Fruit fly (Drosophila melanogaster): ENCODE measurements around the gene CG7606.

Gene CG7606

DNA sequence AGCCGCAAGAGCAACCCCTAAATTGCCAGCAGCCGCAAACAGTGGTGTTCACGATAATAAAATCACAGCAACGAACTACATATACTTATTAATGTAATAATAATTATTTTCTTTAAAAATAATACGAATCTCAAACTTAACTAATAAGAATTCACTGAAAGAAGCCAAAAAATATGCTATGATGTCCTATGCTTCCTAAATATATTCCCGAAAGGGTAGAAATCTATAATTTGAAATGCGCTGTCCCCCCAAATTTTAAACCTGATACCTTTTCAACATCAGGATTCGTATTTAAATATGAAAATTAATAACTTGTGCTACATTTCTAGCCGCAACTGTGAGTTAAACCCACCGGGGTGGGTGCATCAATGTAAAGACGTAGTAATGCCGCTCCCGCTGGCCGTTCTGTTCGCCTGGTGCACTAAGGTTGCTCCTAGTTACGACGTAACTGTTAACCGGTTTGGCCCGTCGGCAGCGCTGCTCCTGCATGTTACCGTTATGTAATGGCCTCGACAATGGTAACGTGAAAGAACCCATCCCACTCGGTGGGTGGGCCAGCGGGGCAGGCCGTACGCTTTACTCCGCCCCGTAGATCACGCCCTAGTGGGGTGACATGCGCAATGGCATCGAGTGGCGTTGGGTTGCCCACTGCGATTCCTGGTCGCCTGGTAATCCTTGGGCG lies 8.0 kb downstream of the CG7606 start (continued):
- TF ChIP-seq Hr4 (GFP tag; optimal IDR thresholded peaks at IDR 0.05) (peak; percentile 22), Gug (GFP tag; IDR thresholded peaks at IDR 0.05) (no peak), fd59A (GFP tag; optimal IDR thresholded peaks at IDR 0.05) (peak; percentile 33), cyc (GFP tag; optimal IDR thresholded peaks at IDR 0.05) (peak; percentile 12), ss (GFP tag; optimal IDR thresholded peaks at IDR 0.05) (peak; percentile 28 to 75), Sox102F (GFP tag; optimal IDR thresholded peaks at IDR 0.05) (peak; percentile 43), Sox15 (GFP tag; optimal IDR thresholded peaks at IDR 0.05) (peak; percentile 15), svp (GFP tag) (peak; percentile 45), fkh (GFP tag; optimal IDR thresholded peaks at IDR 0.05) (peak; percentile 10), OdsH (GFP tag; optimal IDR thresholded peaks at IDR 0.05) (peak; percentile 50), CG16779 (tag; optimal IDR thresholded peaks at IDR 0.05) (peak; percentile 44), Met (GFP tag; optimal IDR thresholded peaks at IDR 0.05) (peak; percentile 17), Ets96B (tag; optimal IDR thresholded peaks at IDR 0.05) (peak; percentile 66), Sox14 (GFP tag; optimal IDR thresholded peaks at IDR 0.05) (peak; percentile 12), CG8119 (GFP tag; IDR thresholded peaks at IDR 0.05) (peak; percentile 51), CG31627 (GFP tag; optimal IDR thresholded peaks at IDR 0.05) (peak; percentile 27), Blimp-1 (GFP tag; optimal IDR thresholded peaks at IDR 0.05) (peak; percentile 20), CG11294 (GFP tag; IDR thresholded peaks at IDR 0.05) (peak; percentile 24; the same call in 1 of the 2 replicates), CG8319 (GFP tag; optimal IDR thresholded peaks at IDR 0.05) (no peak), CG10669 (GFP tag; optimal IDR thresholded peaks at IDR 0.05) (peak; percentile 66), CG1621 (tag; optimal IDR thresholded peaks at IDR 0.05) (peak; percentile 22), acj6 (GFP tag; optimal IDR thresholded peaks at IDR 0.05) (peak; percentile 36), salr (GFP tag; optimal IDR thresholded peaks at IDR 0.05) (peak in 1 of 2 experiments; percentile 39), Hr38 (GFP tag; optimal IDR thresholded peaks at IDR 0.05) (no peak), eg (GFP tag; IDR thresholded peaks at IDR 0.05) (peak; percentile 45; the same call in 1 of the 3 replicates), Eip93F (GFP tag; optimal IDR thresholded peaks at IDR 0.05) (no peak), net (GFP tag; optimal IDR thresholded peaks at IDR 0.05) (peak; percentile 25), fd85E (GFP tag; optimal IDR thresholded peaks at IDR 0.05) (no peak), vri (GFP tag; optimal IDR thresholded peaks at IDR 0.05) (peak; percentile 64), Ets21C (GFP tag; optimal IDR thresholded peaks at IDR 0.05) (no peak), CG6163 (GFP tag; IDR thresholded peaks at IDR 0.05) (no peak), spab (GFP tag; optimal IDR thresholded peaks at IDR 0.05) (peak; percentile 61), Eip75B (GFP tag; optimal IDR thresholded peaks at IDR 0.05) (no peak), CG11762 (GFP tag; optimal IDR thresholded peaks at IDR 0.05; ENCODE audit: insufficient read depth) (peak; percentile 12), Lpt (GFP tag; optimal IDR thresholded peaks at IDR 0.05) (no peak), CG6808 (GFP tag; optimal IDR thresholded peaks at IDR 0.05) (peak; percentile 65)

DNA sequence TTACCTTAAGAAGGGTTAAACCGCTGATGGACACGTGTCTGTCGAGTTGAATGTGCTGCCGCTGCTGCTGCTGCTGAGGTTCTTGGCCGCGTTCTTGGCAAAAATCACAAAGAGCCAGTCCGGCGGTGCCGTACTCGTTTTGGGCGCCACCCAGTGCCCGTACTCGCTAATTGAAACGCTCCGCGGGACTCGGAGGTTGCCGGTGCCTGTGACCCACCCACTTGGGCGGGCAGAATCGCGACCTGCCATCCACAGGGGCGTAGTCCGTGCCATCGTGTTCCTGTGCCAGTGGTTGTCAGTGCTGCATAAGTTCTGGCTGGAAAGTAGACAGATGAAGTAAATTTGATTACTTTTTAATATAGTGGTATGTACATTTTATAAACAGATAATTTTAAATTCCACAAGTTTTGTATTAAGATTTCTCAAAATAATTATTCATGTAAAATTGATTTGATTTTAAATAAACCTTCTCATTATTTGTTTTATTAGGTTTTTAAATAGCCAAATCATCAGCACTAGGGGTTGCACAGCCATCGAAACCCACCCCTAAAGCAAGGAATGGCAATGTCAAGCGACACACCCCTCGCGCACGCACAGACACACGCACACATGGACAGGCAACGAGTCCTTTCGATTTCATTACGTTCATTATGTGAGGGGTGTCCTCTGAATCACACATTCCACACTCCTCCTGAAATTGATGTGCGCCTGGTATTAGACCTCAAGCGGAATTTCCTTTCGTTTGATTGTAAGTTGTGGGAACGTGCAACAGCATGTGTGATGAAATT lies 8.7 kb downstream of the CG7606 start:
- TF ChIP-seq CG8319 (GFP tag; optimal IDR thresholded peaks at IDR 0.05) (no peak), topi (GFP tag; optimal IDR thresholded peaks at IDR 0.05) (no peak), Gug (GFP tag; IDR thresholded peaks at IDR 0.05) (no peak), Ets21C (GFP tag; optimal IDR thresholded peaks at IDR 0.05) (no peak), CG8119 (GFP tag; IDR thresholded peaks at IDR 0.05) (no peak), Blimp-1 (GFP tag; optimal IDR thresholded peaks at IDR 0.05) (no peak), ss (GFP tag; optimal IDR thresholded peaks at IDR 0.05) (peak; percentile 30 to 36), CG11902 (GFP tag; optimal IDR thresholded peaks at IDR 0.05) (no peak), CG10631 (GFP tag; optimal IDR thresholded peaks at IDR 0.05) (no peak), net (GFP tag; optimal IDR thresholded peaks at IDR 0.05) (no peak), CG31627 (GFP tag; optimal IDR thresholded peaks at IDR 0.05) (no peak), cyc (GFP tag; optimal IDR thresholded peaks at IDR 0.05) (no peak), CG4318 (GFP tag; optimal IDR thresholded peaks at IDR 0.05) (no peak), CG1621 (tag; optimal IDR thresholded peaks at IDR 0.05) (no peak), dsx (GFP tag; optimal IDR thresholded peaks at IDR 0.05; ENCODE audit: poor library complexity, severe bottlenecking) (no peak), Hr38 (GFP tag; optimal IDR thresholded peaks at IDR 0.05) (no peak), Eip78C (GFP tag) (peak; percentile 9)
